Worm (Caenorhabditis elegans) whole organism, L4/young adult: Measurements from ENCODE around the gene arl-3.

Source experiments
- W03F9.2 ChIP-seq: fragments of 150-350 bp; optimal IDR thresholded peaks from 2 replicates; lab custom pipeline; 2014; ENCODE audit warnings: missing biosample characterization, missing genetic modification characterization
- dao-5 ChIP-seq: sonication (generic microtip); optimal IDR thresholded peaks from 2 replicates; lab custom pipeline; 2016; ENCODE audit warnings: missing genotype, missing genetic modification characterization, moderate library complexity, missing compliant biosample characterization
- him-1 ChIP-seq: sonication (generic microtip); optimal IDR thresholded peaks from 2 replicates; lab custom pipeline; 2016; ENCODE audit warnings: missing genotype, missing genetic modification reagents, missing genetic modification characterization, missing compliant biosample characterization

The arl-3 gene

ce11 chrII:14611307-14611706 is 5.0 kb downstream of the arl-3 start:
- TF ChIP-seq dao-5 (tag; lab: Kevin White, UChicago): no peak
- no peak for TF ChIP-seq him-1 (tag; lab: Kevin White, UChicago)
- no peak for TF ChIP-seq W03F9.2 (tag; lab: Kevin White, UChicago)

ce11 chrII:14615735-14616134 is 9.5 kb downstream of the arl-3 start, which contains the start of gene mltn-9:
TSS of gene mltn-9 (plus strand) at chrII:14616035.
- TF ChIP-seq dao-5 (tag; lab: Kevin White, UChicago): no peak
- TF ChIP-seq W03F9.2 (tag; lab: Kevin White, UChicago): no peak
- TF ChIP-seq him-1 (tag; lab: Kevin White, UChicago): no peak

ce11 chrII:14616402-14616801 is 10.1 kb downstream of the arl-3 start:
- TF ChIP-seq W03F9.2 (tag; lab: Kevin White, UChicago): no peak
- TF ChIP-seq dao-5 (tag; lab: Kevin White, UChicago): no peak
- no peak for TF ChIP-seq him-1 (tag; lab: Kevin White, UChicago)

- TF ChIP-seq dao-5 (tag; lab: Kevin White, UChicago): peak; percentile 74
- no peak for TF ChIP-seq W03F9.2 (tag; lab: Kevin White, UChicago)
Measured at ce11 chrII:14616927-14617326, 10.7 kb downstream of the arl-3 start.

ce11 chrII:14618158-14618557 is 11.9 kb downstream of the arl-3 start:
- no peak for TF ChIP-seq him-1 (tag; lab: Kevin White, UChicago)
- no peak for TF ChIP-seq W03F9.2 (tag; lab: Kevin White, UChicago)
- no peak for TF ChIP-seq dao-5 (tag; lab: Kevin White, UChicago)

- no peak for TF ChIP-seq him-1 (tag; lab: Kevin White, UChicago)
- TF ChIP-seq W03F9.2 (tag; lab: Kevin White, UChicago): no peak
- TF ChIP-seq dao-5 (tag; lab: Kevin White, UChicago): no peak
Measured at ce11 chrII:14618764-14619163, 12.5 kb downstream of the arl-3 start.

- TF ChIP-seq him-1 (tag; lab: Kevin White, UChicago) (no peak), dao-5 (tag; lab: Kevin White, UChicago) (no peak), W03F9.2 (tag; lab: Kevin White, UChicago) (no peak)
Measured at ce11 chrII:14619806-14620205, 13.5 kb downstream of the arl-3 start.

- no peak for TF ChIP-seq him-1 (tag; lab: Kevin White, UChicago)
- TF ChIP-seq dao-5 (tag; lab: Kevin White, UChicago): no peak
- no peak for TF ChIP-seq W03F9.2 (tag; lab: Kevin White, UChicago)
Measured at ce11 chrII:14620730-14621129, 14.5 kb downstream of the arl-3 start.

- no peak for TF ChIP-seq W03F9.2 (tag; lab: Kevin White, UChicago)
- TF ChIP-seq dao-5 (tag; lab: Kevin White, UChicago): no peak
- no peak for TF ChIP-seq him-1 (tag; lab: Kevin White, UChicago)
Measured at ce11 chrII:14622758-14623157, 16.5 kb downstream of the arl-3 start, which contains the start of gene mltn-10. TSS of gene mltn-10 (plus strand) at chrII:14623058.

- no peak for TF ChIP-seq him-1 (tag; lab: Kevin White, UChicago)
- no peak for TF ChIP-seq W03F9.2 (tag; lab: Kevin White, UChicago)
- no peak for TF ChIP-seq dao-5 (tag; lab: Kevin White, UChicago)
Measured at ce11 chrII:14626883-14627282, 20.6 kb downstream of the arl-3 start.

- TF ChIP-seq him-1 (tag; lab: Kevin White, UChicago) (no peak), dao-5 (tag; lab: Kevin White, UChicago) (no peak), W03F9.2 (tag; lab: Kevin White, UChicago) (no peak)
Measured at ce11 chrII:14627330-14627729, 21.1 kb downstream of the arl-3 start, which contains the start of gene tag-297. TSS of gene tag-297 (plus strand) at chrII:14627630.

- TF ChIP-seq W03F9.2 (tag; lab: Kevin White, UChicago): no peak
- TF ChIP-seq him-1 (tag; lab: Kevin White, UChicago): no peak
- TF ChIP-seq dao-5 (tag; lab: Kevin White, UChicago): no peak
Measured at ce11 chrII:14632823-14633222, 26.6 kb downstream of the arl-3 start, which contains the start of gene C38C6.3. TSS of gene C38C6.3 (plus strand) at chrII:14633123.

ce11 chrII:14634042-14634441 is 27.8 kb downstream of the arl-3 start:
- no peak for TF ChIP-seq dao-5 (tag; lab: Kevin White, UChicago)
- no peak for TF ChIP-seq him-1 (tag; lab: Kevin White, UChicago)
- TF ChIP-seq W03F9.2 (tag; lab: Kevin White, UChicago): no peak

ce11 chrII:14635179-14635578 is 28.9 kb downstream of the arl-3 start:
- TF ChIP-seq him-1 (tag; lab: Kevin White, UChicago): no peak
- TF ChIP-seq dao-5 (tag; lab: Kevin White, UChicago): peak; percentile 66
